Worm (Caenorhabditis elegans) whole organism, L2 larva: ENCODE results near the gene H41C03.2.

Source experiments
- nhr-77 ChIP-seq: fragments of 150-350 bp; optimal IDR thresholded peaks from 2 replicates; lab custom pipeline; 2014; ENCODE audit warnings: missing biosample characterization, missing genetic modification characterization
- unc-62 ChIP-seq: fragments of 150-350 bp; optimal IDR thresholded peaks from 2 replicates; lab custom pipeline; 2014; ENCODE audit warnings: missing biosample characterization, missing genetic modification reagents, missing genetic modification characterization

ce11 chrII:5820282-5820762 lies 31.6 kb downstream of the H41C03.2 start, which contains the start of gene ehs-1:
- TF ChIP-seq nhr-77 (no peak), unc-62 (no peak)
